Worm (Caenorhabditis elegans) whole organism, L1 larva: ENCODE results near the gene F23D12.11.

Experiments
- C04F5.9 ChIP-seq: sonication (generic microtip); optimal IDR thresholded peaks from 2 replicates; lab custom pipeline; 2016; ENCODE audit warnings: missing genetic modification characterization, missing compliant biosample characterization
- egl-27 ChIP-seq, 2 experiments: fragments of 150-350 bp in 1 of 2; sonication (generic microtip); optimal IDR thresholded peaks; 3 replicates each; lab custom pipeline; 2017 to 2018; ENCODE audit warnings: missing biosample characterization in 2 of 2, missing genetic modification characterization in 2 of 2, missing genetic modification reagents in 2 of 2
- elt-2 ChIP-seq: sonication (generic microtip); optimal IDR thresholded peaks from 2 replicates; lab custom pipeline; 2016; ENCODE audit warnings: missing genetic modification characterization, mild to moderate bottlenecking, inconsistent platforms, missing compliant biosample characterization, missing genetic modification reagents
- fkh-10 ChIP-seq: sonication (generic microtip); optimal IDR thresholded peaks from 2 replicates; lab custom pipeline; 2017; ENCODE audit warnings: missing biosample characterization, missing genetic modification reagents, missing genetic modification characterization
- lin-15B ChIP-seq: fragments of 150-350 bp; sonication (generic microtip); optimal IDR thresholded peaks from 3 replicates; lab custom pipeline; 2014; ENCODE audit warnings: missing biosample characterization, missing genetic modification characterization
- lir-3 ChIP-seq: sonication (generic microtip); optimal IDR thresholded peaks from 2 replicates; lab custom pipeline; 2016; ENCODE audit warnings: mild to moderate bottlenecking, missing genetic modification characterization, moderate library complexity, missing compliant biosample characterization; ENCODE audit not compliant: poor library complexity
- nhr-11 ChIP-seq: fragments of 150-350 bp; optimal IDR thresholded peaks from 2 replicates; lab custom pipeline; 2014; ENCODE audit warnings: missing biosample characterization, missing genetic modification characterization
- nhr-28 ChIP-seq: fragments of 150-350 bp; optimal IDR thresholded peaks from 2 replicates; lab custom pipeline; 2014; ENCODE audit warnings: missing biosample characterization, missing genetic modification characterization
- pag-3 ChIP-seq: sonication (generic microtip); optimal IDR thresholded peaks from 2 replicates; lab custom pipeline; 2017; ENCODE audit warnings: missing genetic modification characterization, mild to moderate bottlenecking, missing compliant biosample characterization, antibody characterized with exemption, borderline replicate concordance; ENCODE audit not compliant: insufficient read depth
- pqm-1 ChIP-seq: sonication (generic microtip); optimal IDR thresholded peaks from 3 replicates; lab custom pipeline; 2017; ENCODE audit warnings: missing biosample characterization, missing genetic modification characterization
- skn-1 ChIP-seq: fragments of 150-350 bp; optimal IDR thresholded peaks from 2 replicates; lab custom pipeline; 2014; ENCODE audit warnings: missing biosample characterization, missing genetic modification characterization
- xbp-1 ChIP-seq: sonication (generic microtip); optimal IDR thresholded peaks from 2 replicates; lab custom pipeline; 2016; ENCODE audit warnings: missing genetic modification characterization, missing compliant biosample characterization
- zag-1 ChIP-seq: fragments of 150-350 bp; optimal IDR thresholded peaks from 2 replicates; lab custom pipeline; 2014; ENCODE audit warnings: missing biosample characterization, missing genetic modification characterization

DNA sequence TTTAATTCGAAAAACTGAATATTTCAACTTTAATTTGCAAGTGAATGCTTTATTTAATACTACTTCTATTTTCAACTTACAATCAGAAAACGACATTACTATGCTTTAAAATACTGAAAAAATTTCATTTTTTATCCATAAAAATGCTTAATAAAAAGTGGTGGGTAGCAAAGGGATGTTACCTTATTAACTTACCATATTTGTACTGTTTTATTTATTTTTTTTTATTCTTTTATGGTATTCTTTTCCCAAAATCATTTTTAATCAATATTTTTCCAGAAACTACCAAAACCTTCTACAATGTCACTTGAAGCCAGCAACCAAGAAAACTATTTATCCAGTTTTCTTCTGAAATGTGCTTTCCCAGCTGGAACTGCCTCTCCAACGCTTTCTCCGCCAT lies 41.6 kb downstream of the F23D12.11 start, which contains the start of gene Y60A9.3:
- TF ChIP-seq C04F5.9 (tag; lab: Kevin White, UChicago) = no peak
- TF ChIP-seq nhr-28 (tag; lab: Kevin White, UChicago) = no peak
- no peak for TF ChIP-seq nhr-11 (tag; lab: Kevin White, UChicago)
- TF ChIP-seq zag-1 (tag; lab: Kevin White, UChicago) = no peak
- TF ChIP-seq elt-2 (tag; lab: Kevin White, UChicago) = no peak
- no peak for TF ChIP-seq lin-15B (tag; lab: Kevin White, UChicago)
- TF ChIP-seq lir-3 (tag; lab: Kevin White, UChicago) = no peak
- TF ChIP-seq pag-3 (tag; lab: Kevin White, UChicago) = no peak
- TF ChIP-seq fkh-10 (GFP tag; lab: Kevin White, UChicago) = no peak
- TF ChIP-seq egl-27 (tag; optimal IDR thresholded peaks at IDR 0.05; lab: Kevin White, UChicago) = no peak
- TF ChIP-seq pqm-1 (tag; lab: Kevin White, UChicago) = no peak
- no peak for TF ChIP-seq xbp-1 (tag; lab: Kevin White, UChicago)
- no peak for TF ChIP-seq skn-1
